Worm (Caenorhabditis elegans) whole organism, L1 larva: ENCODE results near the gene enu-3.1.

Source experiments
- C04F5.9 ChIP-seq: sonication (generic microtip); optimal IDR thresholded peaks from 2 replicates; lab custom pipeline; 2016; ENCODE audit warnings: missing genetic modification characterization, missing compliant biosample characterization
- C34B4.2 ChIP-seq: sonication (generic microtip); optimal IDR thresholded peaks from 2 replicates; lab custom pipeline; 2017; ENCODE audit warnings: mild to moderate bottlenecking, missing genetic modification characterization, missing compliant biosample characterization
- F16B12.6 ChIP-seq: fragments of 150-350 bp; optimal IDR thresholded peaks from 2 replicates; lab custom pipeline; 2014; ENCODE audit warnings: missing biosample characterization, missing genetic modification characterization
- aha-1 ChIP-seq: fragments of 150-350 bp; optimal IDR thresholded peaks from 2 replicates; lab custom pipeline; 2014; ENCODE audit warnings: missing biosample characterization, missing genetic modification characterization
- alr-1 ChIP-seq: fragments of 200-800 bp; sonication (Bioruptor generic); optimal IDR thresholded peaks from 2 replicates; lab custom pipeline; 2018; ENCODE audit warnings: borderline replicate concordance, mild to moderate bottlenecking, missing genetic modification characterization, missing compliant biosample characterization
- aly-2 ChIP-seq: fragments of 150-350 bp; optimal IDR thresholded peaks from 2 replicates; lab custom pipeline; 2014; ENCODE audit warnings: missing biosample characterization, missing genetic modification characterization
- ama-1 ChIP-seq: fragments of 150-350 bp; optimal IDR thresholded peaks from 2 replicates; lab custom pipeline; 2014
- blmp-1 ChIP-seq: fragments of 150-350 bp; optimal IDR thresholded peaks from 2 replicates; lab custom pipeline; 2014; ENCODE audit warnings: missing biosample characterization, missing genetic modification characterization
- ceh-63 ChIP-seq: fragments of 200-800 bp; sonication (Bioruptor generic); optimal IDR thresholded peaks from 2 replicates; lab custom pipeline; 2018; ENCODE audit warnings: mild to moderate bottlenecking, missing genetic modification characterization, missing compliant biosample characterization
- ceh-8 ChIP-seq: fragments of 200-800 bp; sonication (Bioruptor generic); optimal IDR thresholded peaks from 2 replicates; lab custom pipeline; 2018; ENCODE audit warnings: mild to moderate bottlenecking, missing genetic modification characterization, moderate library complexity, missing compliant biosample characterization
- ceh-88 ChIP-seq: fragments of 200-800 bp; sonication (Bioruptor generic); IDR thresholded peaks from 2 replicates; pipeline ENCODE4 v1.3.6; 2022; ENCODE audit warnings: missing genetic modification characterization, missing compliant biosample characterization
- ces-1 ChIP-seq: fragments of 150-350 bp; optimal IDR thresholded peaks from 2 replicates; lab custom pipeline; 2014; ENCODE audit warnings: missing biosample characterization, missing genetic modification reagents, missing genetic modification characterization
- dpl-1 ChIP-seq, 3 experiments: fragments of 150-350 bp in 2 of 3; sonication (generic microtip) in 1 of 3; optimal IDR thresholded peaks; 2 replicates each; lab custom pipeline; 2014 to 2017; ENCODE audit warnings: missing biosample characterization in 3 of 3, missing genetic modification characterization in 3 of 3, missing genetic modification reagents in 3 of 3
- efl-1 ChIP-seq, 4 experiments: fragments of 150-350 bp; optimal IDR thresholded peaks in 3 of 4; peaks in 1 of 4; 1 replicate in 1 of 4; 2 replicates in 3 of 4; lab custom pipeline; 2014; ENCODE audit warnings: missing biosample characterization in 2 of 4, missing genetic modification characterization in 2 of 4, missing genetic modification reagents in 2 of 4
- efl-3 ChIP-seq: fragments of 200-800 bp; sonication (Bioruptor generic); optimal IDR thresholded peaks from 2 replicates; lab custom pipeline; 2018; ENCODE audit warnings: mild to moderate bottlenecking, missing genetic modification characterization, missing compliant biosample characterization
- elt-2 ChIP-seq: sonication (generic microtip); optimal IDR thresholded peaks from 2 replicates; lab custom pipeline; 2016; ENCODE audit warnings: missing genetic modification characterization, mild to moderate bottlenecking, inconsistent platforms, missing compliant biosample characterization, missing genetic modification reagents
- elt-3 ChIP-seq, 6 experiments: fragments of 150-350 bp in 1 of 6; sonication (generic microtip); optimal IDR thresholded peaks; 2 replicates each; lab custom pipeline; 2017 to 2018; ENCODE audit warnings: missing biosample characterization in 6 of 6, missing genetic modification characterization in 6 of 6, inconsistent platforms in 1 of 6
- fkh-10 ChIP-seq: sonication (generic microtip); optimal IDR thresholded peaks from 2 replicates; lab custom pipeline; 2017; ENCODE audit warnings: missing biosample characterization, missing genetic modification reagents, missing genetic modification characterization
- fkh-4 ChIP-seq: sonication (generic microtip); optimal IDR thresholded peaks from 2 replicates; lab custom pipeline; 2016; ENCODE audit warnings: missing compliant biosample characterization, missing genetic modification characterization, borderline replicate concordance
- fos-1 ChIP-seq: fragments of 150-350 bp; optimal IDR thresholded peaks from 2 replicates; lab custom pipeline; 2014; ENCODE audit warnings: missing biosample characterization, missing genetic modification characterization
- grh-1 ChIP-seq: fragments of 200-800 bp; sonication (Bioruptor generic); IDR thresholded peaks from 2 replicates; pipeline ENCODE4 v1.3.6; 2022; ENCODE audit warnings: missing genetic modification reagents, missing genetic modification characterization, missing compliant biosample characterization
- hlh-4 ChIP-seq: sonication (generic microtip); optimal IDR thresholded peaks from 2 replicates; lab custom pipeline; 2016; ENCODE audit warnings: mild to moderate bottlenecking, missing genetic modification characterization, missing compliant biosample characterization
- hpl-2 ChIP-seq: fragments of 150-350 bp; optimal IDR thresholded peaks from 2 replicates; lab custom pipeline; 2014; ENCODE audit warnings: missing biosample characterization, missing genetic modification reagents, missing genetic modification characterization
- lin-13 ChIP-seq: fragments of 150-350 bp; optimal IDR thresholded peaks from 2 replicates; lab custom pipeline; 2014; ENCODE audit warnings: missing biosample characterization, missing genetic modification reagents, missing genetic modification characterization
- lin-14 ChIP-seq: fragments of 200-800 bp; sonication (Bioruptor generic); optimal IDR thresholded peaks from 2 replicates; lab custom pipeline; 2018; ENCODE audit warnings: mild to moderate bottlenecking, missing genetic modification characterization, moderate library complexity, missing compliant biosample characterization
- lsy-2 ChIP-seq, 2 experiments: fragments of 150-350 bp; optimal IDR thresholded peaks; 2 replicates each; lab custom pipeline; 2014; ENCODE audit warnings: missing biosample characterization in 2 of 2, missing genetic modification characterization in 2 of 2
- mdl-1 ChIP-seq, 2 experiments: fragments of 150-350 bp; optimal IDR thresholded peaks; 2 replicates each; lab custom pipeline; 2014 to 2017; ENCODE audit warnings: missing biosample characterization in 2 of 2, missing genetic modification characterization in 2 of 2, inconsistent platforms in 1 of 2
- mep-1 ChIP-seq: fragments of 150-350 bp; optimal IDR thresholded peaks from 2 replicates; lab custom pipeline; 2014; ENCODE audit warnings: missing biosample characterization, missing genetic modification characterization
- nhr-11 ChIP-seq: fragments of 150-350 bp; optimal IDR thresholded peaks from 2 replicates; lab custom pipeline; 2014; ENCODE audit warnings: missing biosample characterization, missing genetic modification characterization
- nhr-12 ChIP-seq: sonication (generic microtip); optimal IDR thresholded peaks from 2 replicates; lab custom pipeline; 2017; ENCODE audit warnings: missing biosample characterization, missing genetic modification characterization
- nhr-19 ChIP-seq: fragments of 200-800 bp; sonication (Bioruptor generic); conservative IDR thresholded peaks from 2 replicates; pipeline ENCODE4 v1.3.6; 2022; ENCODE audit warnings: missing genetic modification characterization, missing compliant biosample characterization
- nhr-71 ChIP-seq: sonication (generic microtip); optimal IDR thresholded peaks from 2 replicates; lab custom pipeline; 2016; ENCODE audit warnings: mild to moderate bottlenecking, missing genetic modification characterization, moderate library complexity, missing compliant biosample characterization
- nhr-76 ChIP-seq: sonication (generic microtip); optimal IDR thresholded peaks from 2 replicates; lab custom pipeline; 2017; ENCODE audit warnings: missing biosample characterization, missing genetic modification characterization
- nhr-77 ChIP-seq: fragments of 150-350 bp; optimal IDR thresholded peaks from 2 replicates; lab custom pipeline; 2014; ENCODE audit warnings: missing biosample characterization, missing genetic modification characterization
- nhr-90 ChIP-seq: sonication (generic microtip); optimal IDR thresholded peaks from 2 replicates; lab custom pipeline; 2016; ENCODE audit warnings: mild to moderate bottlenecking, missing genetic modification characterization, missing compliant biosample characterization; ENCODE audit not compliant: poor library complexity
- pax-3 ChIP-seq: fragments of 200-800 bp; sonication (Bioruptor generic); optimal IDR thresholded peaks from 2 replicates; lab custom pipeline; 2018; ENCODE audit warnings: mild to moderate bottlenecking, missing genetic modification characterization, moderate library complexity, missing compliant biosample characterization
- rnt-1 ChIP-seq: sonication (generic microtip); optimal IDR thresholded peaks from 2 replicates; lab custom pipeline; 2016; ENCODE audit warnings: mild to moderate bottlenecking, missing genetic modification characterization, moderate library complexity, missing compliant biosample characterization
- snu-23 ChIP-seq: sonication (generic microtip); optimal IDR thresholded peaks from 2 replicates; lab custom pipeline; 2016; ENCODE audit warnings: missing genetic modification characterization, missing compliant biosample characterization
- sox-4 ChIP-seq: sonication (generic microtip); optimal IDR thresholded peaks from 2 replicates; lab custom pipeline; 2016; ENCODE audit warnings: missing genetic modification characterization, missing compliant biosample characterization
- sptf-1 ChIP-seq: fragments of 150-350 bp; optimal IDR thresholded peaks from 2 replicates; lab custom pipeline; 2014; ENCODE audit warnings: missing biosample characterization, missing genetic modification characterization
- sup-37 ChIP-seq: fragments of 200-800 bp; sonication (Bioruptor generic); optimal IDR thresholded peaks from 2 replicates; lab custom pipeline; 2018; ENCODE audit warnings: mild to moderate bottlenecking, missing genetic modification characterization, missing compliant biosample characterization
- tbx-2 ChIP-seq: sonication (generic microtip); optimal IDR thresholded peaks from 2 replicates; lab custom pipeline; 2016; ENCODE audit warnings: missing genetic modification characterization, missing compliant biosample characterization
- tlp-1 ChIP-seq: fragments of 150-350 bp; optimal IDR thresholded peaks from 2 replicates; lab custom pipeline; 2014; ENCODE audit warnings: missing biosample characterization, missing genetic modification characterization
- unc-130 ChIP-seq: fragments of 150-350 bp; optimal IDR thresholded peaks from 2 replicates; lab custom pipeline; 2017; ENCODE audit warnings: missing biosample characterization, missing genetic modification characterization, inconsistent platforms
- unc-86 ChIP-seq: sonication (generic microtip); optimal IDR thresholded peaks from 2 replicates; lab custom pipeline; 2016; ENCODE audit warnings: missing genetic modification characterization, missing compliant biosample characterization
- vab-15 ChIP-seq: sonication (generic microtip); optimal IDR thresholded peaks from 2 replicates; lab custom pipeline; 2017; ENCODE audit warnings: missing genotype, mild to moderate bottlenecking, missing genetic modification characterization, missing compliant biosample characterization
- zip-4 ChIP-seq: fragments of 200-800 bp; sonication (Bioruptor generic); optimal IDR thresholded peaks from 2 replicates; lab custom pipeline; 2018; ENCODE audit warnings: mild to moderate bottlenecking, missing genetic modification characterization, moderate library complexity, missing compliant biosample characterization
- ztf-4 ChIP-seq: fragments of 150-350 bp; optimal IDR thresholded peaks from 2 replicates; lab custom pipeline; 2014; ENCODE audit warnings: missing biosample characterization, missing genetic modification characterization

Gene enu-3.1

ce11 chrIII:10395990-10396389 lies 40.1 kb upstream of the enu-3.1 start, which contains the start of gene M03C11.1:
Gene M03C11.1 (minus strand): TSS chrIII:10396090.
- TF ChIP-seq lsy-2 (tag; optimal IDR thresholded peaks at IDR 0.05; lab: Kevin White, UChicago) (peak in 1 of 2 experiments; percentile 12), ceh-88 (no peak)

- TF ChIP-seq fkh-4 (tag; lab: Kevin White, UChicago) = no peak
- TF ChIP-seq nhr-19 (GFP tag; lab: Robert Waterston, UW) = no peak
- TF ChIP-seq lin-14 (GFP tag; lab: Kevin White, UChicago) = peak; percentile 52
- no peak for TF ChIP-seq ztf-4
- no peak for TF ChIP-seq sptf-1 (tag; lab: Kevin White, UChicago)
Observed at ce11 chrIII:10396891-10397502, 39.1 kb upstream of the enu-3.1 start.

- TF ChIP-seq sup-37 (GFP tag; lab: Kevin White, UChicago) = no peak
- no peak for TF ChIP-seq tlp-1 (tag; lab: Kevin White, UChicago)
- no peak for TF ChIP-seq elt-2 (tag; lab: Kevin White, UChicago)
- TF ChIP-seq nhr-12 (tag; lab: Kevin White, UChicago) = no peak
- no peak for TF ChIP-seq sox-4
- no peak for TF ChIP-seq unc-130 (tag; lab: Kevin White, UChicago)
- no peak for TF ChIP-seq mep-1 (tag; lab: Kevin White, UChicago)
- no peak for TF ChIP-seq ces-1
- peak; percentile 79 for TF ChIP-seq lin-14 (GFP tag; lab: Kevin White, UChicago)
- no peak for TF ChIP-seq lin-13
- TF ChIP-seq tbx-2 (tag; lab: Kevin White, UChicago) = no peak
- peak in 1 of 2 experiments; percentile 58 for TF ChIP-seq lsy-2 (tag; optimal IDR thresholded peaks at IDR 0.05; lab: Kevin White, UChicago)
- no peak for TF ChIP-seq hlh-4 (tag; lab: Kevin White, UChicago)
- no peak for TF ChIP-seq mdl-1 (tag; optimal IDR thresholded peaks at IDR 0.05; lab: Kevin White, UChicago)
- no peak for TF ChIP-seq vab-15 (tag; lab: Kevin White, UChicago)
- TF ChIP-seq fos-1 (tag; lab: Kevin White, UChicago) = no peak
- TF ChIP-seq ceh-63 (GFP tag; lab: Kevin White, UChicago) = no peak
- TF ChIP-seq efl-3 (GFP tag; lab: Kevin White, UChicago) = no peak
- no peak for TF ChIP-seq rnt-1 (tag; lab: Kevin White, UChicago)
- no peak for TF ChIP-seq ztf-4
- no peak for TF ChIP-seq C34B4.2 (tag; lab: Kevin White, UChicago)
- peak; percentile 20 for TF ChIP-seq unc-86 (tag; lab: Kevin White, UChicago)
- TF ChIP-seq C04F5.9 (tag; lab: Kevin White, UChicago) = no peak
- no peak for TF ChIP-seq aha-1 (tag; lab: Kevin White, UChicago)
- TF ChIP-seq ama-1 (lab: Kevin White, UChicago) = no peak
- TF ChIP-seq ceh-8 = no peak
- no peak for TF ChIP-seq alr-1
- no peak for TF ChIP-seq nhr-90 (tag; lab: Kevin White, UChicago)
- TF ChIP-seq fkh-4 (tag; lab: Kevin White, UChicago) = no peak
- TF ChIP-seq F16B12.6 = no peak
- TF ChIP-seq nhr-71 = peak; percentile 35
- no peak for TF ChIP-seq aly-2 (tag; lab: Kevin White, UChicago)
- TF ChIP-seq zip-4 = no peak
- TF ChIP-seq pax-3 = no peak
- TF ChIP-seq nhr-76 = no peak
- TF ChIP-seq hpl-2 = no peak
- TF ChIP-seq blmp-1 (tag; lab: Kevin White, UChicago) = no peak
- peak; percentile 29 for TF ChIP-seq fkh-10 (GFP tag; lab: Kevin White, UChicago)
- no peak for TF ChIP-seq grh-1 (GFP tag; lab: Robert Waterston, UW)
- no peak for TF ChIP-seq elt-3 (tag; optimal IDR thresholded peaks at IDR 0.05; lab: Kevin White, UChicago)
- TF ChIP-seq dpl-1 (GFP tag; optimal IDR thresholded peaks at IDR 0.05; lab: Kevin White, UChicago) = peak in 1 of 3 experiments; percentile 49
- TF ChIP-seq nhr-11 = no peak
- TF ChIP-seq efl-1 (optimal IDR thresholded peaks at IDR 0.05; lab: Kevin White, UChicago) = peak; percentile 15 to 35
- no peak for TF ChIP-seq efl-1 (GFP tag; optimal IDR thresholded peaks at IDR 0.05 in 1 of 2; lab: Kevin White, UChicago)
- no peak for TF ChIP-seq nhr-77 (tag; lab: Kevin White, UChicago)
- peak; percentile 24 for TF ChIP-seq snu-23
Observed at ce11 chrIII:10398919-10399318, 37.2 kb upstream of the enu-3.1 start.
